Worm (Caenorhabditis elegans) whole organism, young adult: ENCODE measurements around the gene srh-1.

Experiments used
- B0336.3 ChIP-seq: fragments of 200-800 bp; sonication (Bioruptor generic); IDR thresholded peaks from 2 replicates; pipeline ENCODE4 v1.3.6; 2022; ENCODE audit warnings: missing genetic modification characterization, missing compliant biosample characterization
- ama-1 ChIP-seq, 3 experiments: fragments of 150-350 bp in 1 of 3; sonication (generic microtip) in 2 of 3; optimal IDR thresholded peaks; 2 replicates each; lab custom pipeline; 2014 to 2018; ENCODE audit warnings: missing biosample characterization in 2 of 3, missing genetic modification characterization in 2 of 3, missing genetic modification reagents in 2 of 3
- attf-5 ChIP-seq: fragments of 200-800 bp; sonication (Bioruptor generic); optimal IDR thresholded peaks from 2 replicates; lab custom pipeline; 2018; ENCODE audit warnings: mild to moderate bottlenecking, missing genetic modification characterization, missing compliant biosample characterization
- let-607 ChIP-seq, 2 experiments: fragments of 200-800 bp in 1 of 2; sonication (Bioruptor generic) in 1 of 2; sonication (generic microtip) in 1 of 2; optimal IDR thresholded peaks; 2 replicates each; lab custom pipeline; 2016 to 2018; ENCODE audit warnings: mild to moderate bottlenecking in 2 of 2, missing compliant biosample characterization in 2 of 2, missing genetic modification characterization in 2 of 2, moderate library complexity in 2 of 2, missing genotype in 1 of 2
- lin-54 ChIP-seq: fragments of 200-800 bp; sonication (Bioruptor generic); optimal IDR thresholded peaks from 2 replicates; lab custom pipeline; 2018; ENCODE audit warnings: mild to moderate bottlenecking, missing genetic modification characterization, missing compliant biosample characterization
- mcd-1 ChIP-seq: fragments of 200-800 bp; sonication (Bioruptor generic); IDR thresholded peaks from 2 replicates; pipeline ENCODE4 v1.3.6; 2022; ENCODE audit warnings: missing genetic modification reagents, missing genetic modification characterization, missing compliant biosample characterization
- nfya-1 ChIP-seq: sonication (generic microtip); optimal IDR thresholded peaks from 2 replicates; lab custom pipeline; 2017; ENCODE audit warnings: antibody characterized with exemption, missing compliant biosample characterization, missing genetic modification characterization, borderline replicate concordance; ENCODE audit not compliant: insufficient read depth
- pbrm-1 ChIP-seq: fragments of 200-800 bp; sonication (Bioruptor generic); IDR thresholded peaks from 2 replicates; pipeline ENCODE4 v1.3.6; 2022; ENCODE audit warnings: missing genetic modification reagents, missing genetic modification characterization, missing compliant biosample characterization
- snpc-1.3 ChIP-seq: sonication (generic microtip); optimal IDR thresholded peaks from 2 replicates; lab custom pipeline; 2017; ENCODE audit warnings: missing genetic modification characterization, mild to moderate bottlenecking, missing compliant biosample characterization, antibody characterized with exemption, moderate library complexity, missing genotype, missing genetic modification reagents; ENCODE audit not compliant: insufficient read depth
- tbp1 ChIP-seq: fragments of 200-800 bp; sonication (Bioruptor generic); optimal IDR thresholded peaks from 2 replicates; lab custom pipeline; 2018; ENCODE audit warnings: mild to moderate bottlenecking, missing genetic modification characterization, missing compliant biosample characterization
- zfh-2 ChIP-seq: fragments of 200-800 bp; sonication (Bioruptor generic); conservative IDR thresholded peaks from 2 replicates; pipeline ENCODE4 v1.3.6; 2022; ENCODE audit warnings: missing genetic modification reagents, missing genetic modification characterization, missing compliant biosample characterization
- ztf-28 ChIP-seq: fragments of 200-800 bp; sonication (Bioruptor generic); IDR thresholded peaks from 2 replicates; pipeline ENCODE4 v1.3.6; 2022; ENCODE audit warnings: missing genetic modification reagents, missing genetic modification characterization, missing compliant biosample characterization

DNA sequence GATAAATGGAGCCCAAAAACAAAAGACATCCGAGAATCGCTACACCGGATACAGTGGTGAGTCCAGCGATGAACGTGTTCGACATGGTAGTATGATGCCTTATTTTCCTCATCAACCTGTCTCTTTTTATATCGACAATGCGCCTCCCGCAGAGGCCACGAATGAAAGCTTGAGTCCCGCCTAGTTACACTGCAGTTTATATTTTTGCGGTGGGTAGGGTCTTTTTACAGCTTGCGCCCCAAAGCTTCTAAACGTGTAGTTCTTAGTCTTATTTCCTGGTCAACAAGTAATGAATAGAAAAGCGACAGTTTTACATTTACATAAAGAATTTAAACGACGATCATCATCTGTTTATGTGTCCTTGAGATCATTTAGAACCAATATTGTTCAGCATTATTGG, 35.4 kb upstream of the srh-1 start, which contains the start of gene col-156:
- no peak for TF ChIP-seq lin-54 (GFP tag; lab: Kevin White, UChicago)
- TF ChIP-seq zfh-2 (GFP tag; lab: Robert Waterston, UW), result no peak
- no peak for TF ChIP-seq mcd-1 (GFP tag; lab: Robert Waterston, UW)
- no peak for TF ChIP-seq snpc-1.3
- no peak for TF ChIP-seq ama-1 (optimal IDR thresholded peaks at IDR 0.05; lab: Kevin White, UChicago)
- TF ChIP-seq ama-1 (GFP tag; optimal IDR thresholded peaks at IDR 0.05; lab: Kevin White, UChicago), result no peak
- TF ChIP-seq pbrm-1 (GFP tag; lab: Robert Waterston, UW), result no peak
- no peak for TF ChIP-seq let-607 (tag; optimal IDR thresholded peaks at IDR 0.05; lab: Kevin White, UChicago)
- TF ChIP-seq nfya-1 (tag; lab: Kevin White, UChicago), result no peak
- no peak for TF ChIP-seq attf-5
- no peak for TF ChIP-seq ztf-28
- no peak for TF ChIP-seq tbp1 (GFP tag; lab: Kevin White, UChicago)
- TF ChIP-seq B0336.3, result no peak
